Fruit fly (Drosophila melanogaster) whole organism, embryonic: Measurements from ENCODE around the gene CG31275.

Experiments
- Antp ChIP-seq: fragments of 200-800 bp; sonication (Bioruptor generic); optimal IDR thresholded peaks from 3 replicates; lab custom pipeline; 2016; ENCODE audit warnings: missing biosample characterization, missing genetic modification characterization
- Asciz ChIP-seq: fragments of 200-800 bp; sonication (Bioruptor generic); optimal IDR thresholded peaks from 2 replicates; lab custom pipeline; 2017; ENCODE audit warnings: missing biosample characterization, mild to moderate bottlenecking, missing genetic modification characterization, missing genetic modification reagents
- CG10147 ChIP-seq: fragments of 200-800 bp; sonication (Bioruptor generic); optimal IDR thresholded peaks from 2 replicates; lab custom pipeline; 2019; ENCODE audit warnings: missing biosample characterization, mild to moderate bottlenecking, missing genetic modification characterization, moderate library complexity
- CG1024 ChIP-seq: fragments of 200-800 bp; sonication (Bioruptor generic); IDR thresholded peaks from 2 replicates; pipeline ENCODE4 v1.3.6; 2022; ENCODE audit warnings: missing biosample characterization, missing genetic modification characterization
- CG10431 ChIP-seq: fragments of 200-800 bp; sonication (Bioruptor generic); optimal IDR thresholded peaks from 3 replicates; lab custom pipeline; 2018; ENCODE audit warnings: missing biosample characterization, mild to moderate bottlenecking, missing genetic modification characterization
- CG12104 ChIP-seq: fragments of 200-800 bp; sonication (Bioruptor generic); optimal IDR thresholded peaks from 3 replicates; lab custom pipeline; 2016; ENCODE audit warnings: missing biosample characterization, missing genetic modification characterization
- CG1233 ChIP-seq: fragments of 200-800 bp; sonication (Bioruptor generic); optimal IDR thresholded peaks from 4 replicates; lab custom pipeline; 2018; ENCODE audit warnings: missing biosample characterization, mild to moderate bottlenecking, missing genetic modification characterization
- CG13775 ChIP-seq: fragments of 200-800 bp; sonication (Bioruptor generic); optimal IDR thresholded peaks from 3 replicates; lab custom pipeline; 2017; ENCODE audit warnings: missing biosample characterization, mild to moderate bottlenecking, missing genetic modification characterization
- CG14014 ChIP-seq: fragments of 200-800 bp; sonication (Bioruptor generic); IDR thresholded peaks from 2 replicates; pipeline ENCODE4 v1.3.6; 2022; ENCODE audit warnings: missing biosample characterization, missing genetic modification characterization
- CG1529 ChIP-seq: fragments of 200-800 bp; sonication (Bioruptor generic); optimal IDR thresholded peaks from 3 replicates; lab custom pipeline; 2018; ENCODE audit warnings: missing biosample characterization, missing genetic modification characterization
- CG15514 ChIP-seq: fragments of 200-800 bp; sonication (Bioruptor generic); optimal IDR thresholded peaks from 3 replicates; lab custom pipeline; 2017; ENCODE audit warnings: missing biosample characterization, missing genetic modification characterization, mild to moderate bottlenecking, moderate library complexity, missing genetic modification reagents
- CG15696 ChIP-seq: fragments of 200-800 bp; sonication (Bioruptor generic); optimal IDR thresholded peaks from 2 replicates; lab custom pipeline; 2019; ENCODE audit warnings: missing biosample characterization, mild to moderate bottlenecking, missing genetic modification characterization, moderate library complexity
- CG2678 ChIP-seq: fragments of 200-800 bp; sonication (Bioruptor generic); optimal IDR thresholded peaks from 3 replicates; lab custom pipeline; 2019; ENCODE audit warnings: missing biosample characterization, mild to moderate bottlenecking, missing genetic modification characterization, moderate library complexity
- CG3163 ChIP-seq: fragments of 200-800 bp; sonication (Bioruptor generic); optimal IDR thresholded peaks from 3 replicates; lab custom pipeline; 2016; ENCODE audit warnings: missing biosample characterization, missing genetic modification characterization
- CG3407 ChIP-seq: fragments of 200-800 bp; sonication (Bioruptor generic); optimal IDR thresholded peaks from 2 replicates; lab custom pipeline; 2018; ENCODE audit warnings: missing biosample characterization, mild to moderate bottlenecking, missing genetic modification characterization
- CG4282 ChIP-seq: fragments of 200-800 bp; sonication (Bioruptor generic); optimal IDR thresholded peaks from 2 replicates; lab custom pipeline; 2016; ENCODE audit warnings: missing biosample characterization, missing genetic modification characterization
- CG4424 ChIP-seq: fragments of 200-800 bp; sonication (Bioruptor generic); optimal IDR thresholded peaks from 3 replicates; lab custom pipeline; 2016; ENCODE audit warnings: missing biosample characterization, missing genetic modification characterization
- CG4707 ChIP-seq: fragments of 200-800 bp; sonication (Bioruptor generic); optimal IDR thresholded peaks from 2 replicates; lab custom pipeline; 2018; ENCODE audit warnings: missing biosample characterization, mild to moderate bottlenecking, missing genetic modification characterization, moderate library complexity
- CG4854 ChIP-seq: fragments of 200-800 bp; sonication (Bioruptor generic); optimal IDR thresholded peaks from 2 replicates; lab custom pipeline; 2016; ENCODE audit warnings: missing biosample characterization, missing genetic modification characterization, inconsistent platforms
- CG6175 ChIP-seq: fragments of 200-800 bp; sonication (Bioruptor generic); IDR thresholded peaks from 3 replicates; pipeline ENCODE4 v1.3.6; 2022; ENCODE audit warnings: missing biosample characterization, missing genetic modification characterization
- CG6654 ChIP-seq: fragments of 200-800 bp; sonication (Bioruptor generic); optimal IDR thresholded peaks from 2 replicates; lab custom pipeline; 2017; ENCODE audit warnings: missing biosample characterization, mild to moderate bottlenecking, missing genetic modification characterization
- CG7786 ChIP-seq: fragments of 200-800 bp; sonication (Bioruptor generic); optimal IDR thresholded peaks from 2 replicates; lab custom pipeline; 2016; ENCODE audit warnings: missing biosample characterization, missing genetic modification characterization
- CG8359 ChIP-seq: fragments of 200-800 bp; sonication (Bioruptor generic); optimal IDR thresholded peaks from 2 replicates; lab custom pipeline; 2017; ENCODE audit warnings: missing biosample characterization, mild to moderate bottlenecking, missing genetic modification characterization, borderline replicate concordance
- CG9876 ChIP-seq: fragments of 200-800 bp; sonication (Bioruptor generic); optimal IDR thresholded peaks from 2 replicates; lab custom pipeline; 2016; ENCODE audit warnings: missing biosample characterization, missing genetic modification characterization
- CoRest ChIP-seq: fragments of 200-800 bp; sonication (Bioruptor generic); optimal IDR thresholded peaks from 3 replicates; lab custom pipeline; 2018; ENCODE audit warnings: missing biosample characterization, mild to moderate bottlenecking, missing genetic modification characterization, moderate library complexity
- D ChIP-seq, 2 experiments: fragments of 200-800 bp in 1 of 2; fragments of >200 bp in 1 of 2; sonication (Bioruptor generic) in 1 of 2; optimal IDR thresholded peaks; 2 replicates in 1 of 2; 3 replicates in 1 of 2; lab custom pipeline; 2017; ENCODE audit warnings: mild to moderate bottlenecking in 1 of 2, missing biosample characterization in 1 of 2, missing genetic modification characterization in 1 of 2, missing genetic modification reagents in 1 of 2
- Deaf1 ChIP-seq: fragments of 200-800 bp; optimal IDR thresholded peaks from 3 replicates; lab custom pipeline; 2019; ENCODE audit warnings: missing biosample characterization, mild to moderate bottlenecking, missing genetic modification characterization, moderate library complexity
- Dll ChIP-seq: fragments of 200-800 bp; sonication (Bioruptor generic); IDR thresholded peaks from 4 replicates; pipeline ENCODE4 v1.3.6; 2022; ENCODE audit warnings: missing biosample characterization, missing genetic modification characterization; ENCODE audit not compliant: partially characterized antibody
- H2.0 ChIP-seq: fragments of 200-800 bp; sonication (Bioruptor generic); IDR thresholded peaks from 2 replicates; pipeline ENCODE4 v1.3.6; 2022; ENCODE audit warnings: missing biosample characterization, missing genetic modification characterization
- Hmx ChIP-seq: fragments of 200-800 bp; sonication (Bioruptor generic); optimal IDR thresholded peaks from 2 replicates; lab custom pipeline; 2016; ENCODE audit warnings: missing biosample characterization, missing genetic modification characterization
- MESR4 ChIP-seq: fragments of 200-800 bp; sonication (Bioruptor generic); optimal IDR thresholded peaks from 2 replicates; lab custom pipeline; 2018; ENCODE audit warnings: missing biosample characterization, mild to moderate bottlenecking, missing genetic modification characterization, moderate library complexity
- MTF-1 ChIP-seq: fragments of 200-800 bp; sonication (Bioruptor generic); optimal IDR thresholded peaks from 2 replicates; lab custom pipeline; 2018; ENCODE audit warnings: missing biosample characterization, mild to moderate bottlenecking, missing genetic modification characterization, borderline replicate concordance
- Med ChIP-seq: fragments of 200-800 bp; sonication (Bioruptor generic); peaks from one replicate; lab custom pipeline; 2016; ENCODE audit warnings: missing biosample characterization, missing genetic modification characterization, mild to moderate bottlenecking, inconsistent platforms, moderate library complexity
- Nf-YB ChIP-seq: fragments of 200-800 bp; sonication (Bioruptor generic); optimal IDR thresholded peaks from 3 replicates; lab custom pipeline; 2019; ENCODE audit warnings: missing biosample characterization, mild to moderate bottlenecking, missing genetic modification characterization, moderate library complexity
- Xrp1 ChIP-seq: fragments of 200-800 bp; sonication (Bioruptor generic); IDR thresholded peaks from 2 replicates; pipeline ENCODE4 v1.3.6; 2022; ENCODE audit warnings: missing biosample characterization, missing genetic modification characterization
- ato ChIP-seq: fragments of 200-800 bp; sonication (Bioruptor generic); IDR thresholded peaks from 2 replicates; pipeline ENCODE4 v1.3.6; 2022; ENCODE audit warnings: missing biosample characterization, missing genetic modification characterization; ENCODE audit not compliant: partially characterized antibody
- cwo ChIP-seq: fragments of 200-800 bp; sonication (Bioruptor generic); optimal IDR thresholded peaks from 3 replicates; lab custom pipeline; 2017; ENCODE audit warnings: missing biosample characterization, missing genetic modification characterization, mild to moderate bottlenecking, moderate library complexity, missing genetic modification reagents
- dati ChIP-seq: fragments of 200-800 bp; sonication (Bioruptor generic); IDR thresholded peaks from 2 replicates; pipeline ENCODE4 v1.3.6; 2022; ENCODE audit warnings: missing biosample characterization, missing genetic modification characterization
- dimm ChIP-seq: fragments of 200-800 bp; sonication (Bioruptor generic); IDR thresholded peaks from 2 replicates; pipeline ENCODE4 v1.3.6; 2022; ENCODE audit warnings: missing biosample characterization, missing genetic modification characterization
- fd64A ChIP-seq: fragments of 200-800 bp; sonication (Bioruptor generic); optimal IDR thresholded peaks from 3 replicates; lab custom pipeline; 2018; ENCODE audit warnings: missing biosample characterization, mild to moderate bottlenecking, missing genetic modification characterization
- fu2 ChIP-seq: fragments of 200-800 bp; sonication (Bioruptor generic); optimal IDR thresholded peaks from 2 replicates; lab custom pipeline; 2016; ENCODE audit warnings: missing biosample characterization, missing genetic modification characterization
- gsb ChIP-seq: fragments of 200-800 bp; sonication (Bioruptor generic); IDR thresholded peaks from 2 replicates; pipeline ENCODE4 v1.3.6; 2022; ENCODE audit warnings: missing biosample characterization, missing genetic modification characterization
- nerfin-2 ChIP-seq: fragments of 200-800 bp; sonication (Bioruptor generic); IDR thresholded peaks from 2 replicates; pipeline ENCODE4 v1.3.6; 2022; ENCODE audit warnings: missing biosample characterization, missing genetic modification characterization; ENCODE audit not compliant: partially characterized antibody
- p53 ChIP-seq: fragments of 200-800 bp; sonication (Bioruptor generic); optimal IDR thresholded peaks from 2 replicates; lab custom pipeline; 2016; ENCODE audit warnings: missing biosample characterization, missing genetic modification characterization
- pan ChIP-seq, 4 experiments: fragments of >200 bp in 3 of 4; fragments of 200-800 bp in 1 of 4; sonication (Bioruptor generic) in 1 of 4; optimal IDR thresholded peaks in 3 of 4; IDR thresholded peaks in 1 of 4; 2 replicates each; pipeline versions ENCODE4 v1.3.6 to Lab custom; 2017 to 2022; ENCODE audit warnings: missing biosample characterization in 2 of 4, missing genetic modification characterization in 2 of 4, mixed read lengths in 1 of 4
- repo ChIP-seq: fragments of 200-800 bp; sonication (Bioruptor generic); optimal IDR thresholded peaks from 2 replicates; lab custom pipeline; 2016; ENCODE audit warnings: missing biosample characterization, missing genetic modification characterization
- sisA ChIP-seq: fragments of 200-800 bp; sonication (Bioruptor generic); IDR thresholded peaks from 2 replicates; pipeline ENCODE4 v1.3.6; 2022; ENCODE audit warnings: missing biosample characterization, missing genetic modification characterization
- sr ChIP-seq: fragments of 200-800 bp; sonication (Bioruptor generic); IDR thresholded peaks from 3 replicates; pipeline ENCODE4 v1.3.6; 2022; ENCODE audit warnings: missing biosample characterization, missing genetic modification characterization
- vfl ChIP-seq: fragments of 200-800 bp; sonication (Bioruptor generic); optimal IDR thresholded peaks from 2 replicates; lab custom pipeline; 2016; ENCODE audit warnings: missing biosample characterization, missing genetic modification characterization

CG31275 gene

DNA sequence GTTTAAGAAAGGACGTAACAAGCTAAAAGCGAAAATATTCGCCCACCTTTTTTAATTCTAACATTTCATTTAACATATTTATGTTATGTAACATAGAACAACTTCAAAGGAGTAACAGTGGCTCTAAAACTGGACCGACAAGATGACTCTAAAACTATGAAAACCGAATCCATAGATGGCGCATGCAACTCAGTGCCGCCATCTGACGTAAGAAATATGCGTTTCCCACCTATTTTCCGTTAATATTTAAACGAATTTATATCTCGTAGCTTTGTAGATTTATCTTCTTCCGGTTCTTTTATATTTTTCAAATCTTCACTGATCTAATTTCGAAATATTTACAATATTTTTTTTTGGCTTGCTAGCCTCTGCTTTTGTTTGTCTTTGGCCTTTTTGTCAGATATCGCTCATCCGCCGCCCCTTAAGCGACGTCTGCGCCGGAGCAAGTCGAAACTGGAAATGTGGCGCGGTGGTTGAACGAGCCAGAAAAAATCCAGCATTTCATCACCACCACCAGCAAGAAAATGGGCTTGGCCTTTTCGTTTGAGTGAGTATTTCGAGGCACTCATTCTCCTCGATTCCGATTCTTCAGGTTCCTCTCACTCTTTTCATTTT, 2.5 kb downstream of the CG31275 start (continued):
- no peak for TF ChIP-seq gsb (GFP tag; lab: Robert Waterston, UW)
- no peak for TF ChIP-seq nerfin-2
- no peak for TF ChIP-seq CG4854
- no peak for TF ChIP-seq CG2678 (tag; lab: Kevin White, UChicago)
- no peak for TF ChIP-seq CG4707
- peak; percentile 99 for TF ChIP-seq CG6654
- peak; percentile 47 for TF ChIP-seq CG4424 (GFP tag; lab: Kevin White, UChicago)
- TF ChIP-seq CG1233 (GFP tag; lab: Kevin White, UChicago) = no peak
- no peak for TF ChIP-seq CG10147 (GFP tag; lab: Kevin White, UChicago)
- no peak for TF ChIP-seq dimm (GFP tag; lab: Robert Waterston, UW)
- no peak for TF ChIP-seq Hmx (GFP tag; lab: Kevin White, UChicago)
- TF ChIP-seq CG12104 (GFP tag; lab: Kevin White, UChicago) = no peak
- TF ChIP-seq CoRest = peak; percentile 65
- no peak for TF ChIP-seq dati (GFP tag; lab: Robert Waterston, UW)
- no peak for TF ChIP-seq vfl (GFP tag; lab: Kevin White, UChicago)
- TF ChIP-seq cwo (GFP tag; lab: Kevin White, UChicago) = no peak
- no peak for TF ChIP-seq CG15514 (GFP tag; lab: Kevin White, UChicago)
- peak; percentile 3 for TF ChIP-seq MTF-1
- no peak for TF ChIP-seq sr (GFP tag; lab: Robert Waterston, UW)
- peak; percentile 25 for TF ChIP-seq Antp (GFP tag; lab: Kevin White, UChicago)
- no peak for TF ChIP-seq CG3407 (GFP tag; lab: Kevin White, UChicago)
- TF ChIP-seq fu2 (GFP tag; lab: Kevin White, UChicago) = no peak
- no peak for TF ChIP-seq CG8359 (GFP tag; lab: Kevin White, UChicago)
- 0 out of 2 replicates have a peak, but pooled peaks have one; percentile 19 for TF ChIP-seq H2.0
- TF ChIP-seq Asciz (GFP tag; lab: Kevin White, UChicago) = no peak
- peak; percentile 1 for TF ChIP-seq CG13775 (GFP tag; lab: Kevin White, UChicago)
- TF ChIP-seq fd64A (GFP tag; lab: Kevin White, UChicago) = no peak
- TF ChIP-seq Deaf1 (tag; lab: Kevin White, UChicago) = peak; percentile 8
- TF ChIP-seq repo = no peak
- peak; percentile 91 for TF ChIP-seq Med
- TF ChIP-seq sisA (GFP tag; lab: Robert Waterston, UW) = no peak
- no peak for TF ChIP-seq CG10431 (GFP tag; lab: Kevin White, UChicago)
- TF ChIP-seq CG14014 (GFP tag; lab: Robert Waterston, UW) = no peak
- no peak for TF ChIP-seq Dll (GFP tag; lab: Robert Waterston, UW)
- peak; percentile 15 for TF ChIP-seq CG3163 (GFP tag; lab: Kevin White, UChicago)
- TF ChIP-seq MESR4 (GFP tag; lab: Kevin White, UChicago) = no peak
- TF ChIP-seq CG1529 = no peak
- TF ChIP-seq Nf-YB (GFP tag; lab: Kevin White, UChicago) = peak; percentile 36
- TF ChIP-seq ato (GFP tag; lab: Robert Waterston, UW) = no peak
- TF ChIP-seq CG4282 = no peak
- TF ChIP-seq p53 = no peak
- TF ChIP-seq D (optimal IDR thresholded peaks at IDR 0.05; lab: Kevin White, UChicago) = no peak
- peak; percentile 8 for TF ChIP-seq D (GFP tag; optimal IDR thresholded peaks at IDR 0.05; lab: Kevin White, UChicago)
- TF ChIP-seq CG6175 (GFP tag; lab: Robert Waterston, UW) = no peak
- TF ChIP-seq CG15696 (tag; lab: Kevin White, UChicago) = peak; percentile 67
- peak; percentile 8 for TF ChIP-seq CG7786 (GFP tag; lab: Kevin White, UChicago)
- no peak for TF ChIP-seq pan (optimal IDR thresholded peaks at IDR 0.05; lab: Kevin White, UChicago)
- no peak for TF ChIP-seq pan (GFP tag; optimal IDR thresholded peaks at IDR 0.05 in 1 of 2, IDR thresholded peaks at IDR 0.05 in 1 of 2)
- TF ChIP-seq Xrp1 (GFP tag; lab: Robert Waterston, UW) = 0 out of 2 replicates have a peak, but pooled peaks have one; percentile 32
- no peak for TF ChIP-seq CG1024 (GFP tag; lab: Robert Waterston, UW)
- TF ChIP-seq CG9876 (GFP tag; lab: Kevin White, UChicago) = peak; percentile 18
